Worm (Caenorhabditis elegans): ENCODE results near the gene rsd-3.
A peak's percentile ranks its signal among the peaks of the same experiment; 100 is the strongest.

DNA sequence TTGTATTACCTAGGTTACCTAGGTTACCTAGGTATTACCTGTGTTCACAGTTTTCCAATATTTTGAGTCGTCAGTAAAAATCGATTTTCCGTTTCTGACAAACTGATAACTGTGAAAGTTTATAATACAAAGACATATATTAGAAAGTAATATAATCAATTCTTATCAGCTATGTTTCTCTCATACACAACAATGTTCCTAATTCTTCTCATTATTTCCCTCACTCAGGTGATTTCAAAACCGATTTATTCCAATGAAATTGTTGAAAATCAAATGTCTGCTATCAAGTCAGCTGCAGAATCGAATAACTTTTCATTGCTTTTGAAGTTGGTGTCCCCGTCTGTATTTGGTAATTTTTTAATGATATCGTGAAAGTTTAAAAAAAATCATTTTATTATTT, 5.8 kb downstream of the rsd-3 start, which contains the start of gene C34E11.4:
- TF ChIP-seq nhr-28 (tag; optimal IDR thresholded peaks at IDR 0.05) (peak; percentile 6), set-16 (GFP tag; IDR thresholded peaks at IDR 0.05) (no peak), hlh-30 (tag; optimal IDR thresholded peaks at IDR 0.05; ENCODE audit: insufficient read depth) (no peak), egl-27 (tag; optimal IDR thresholded peaks at IDR 0.05) (no peak), dve-1 (tag; optimal IDR thresholded peaks at IDR 0.05; ENCODE audit: insufficient read depth) (no peak), nhr-42 (GFP tag; IDR thresholded peaks at IDR 0.05) (no peak), php-3 (GFP tag; IDR thresholded peaks at IDR 0.05) (no peak)
